Worm (Caenorhabditis elegans) whole organism, late embryonic: Measurements from ENCODE around the gene eat-4.

ENCODE experiments used
- npax-4 ChIP-seq: sonication (generic microtip); optimal IDR thresholded peaks from 2 replicates; lab custom pipeline; 2016; ENCODE audit warnings: missing genetic modification characterization, missing compliant biosample characterization
- unc-86 ChIP-seq: sonication (generic microtip); optimal IDR thresholded peaks from 2 replicates; lab custom pipeline; 2016; ENCODE audit warnings: missing genetic modification characterization, missing compliant biosample characterization

ce11 chrIII:9154766-9155165 is 18.1 kb downstream of the eat-4 start, which contains the start of gene irld-34:
- no peak for TF ChIP-seq unc-86
- no peak for TF ChIP-seq npax-4
